Fruit fly (Drosophila melanogaster) whole organism, embryonic: ENCODE data around the gene CG12347.

ENCODE experiments used
- Atf-2 ChIP-seq: fragments of 200-800 bp; sonication (Bioruptor generic); optimal IDR thresholded peaks from 2 replicates; lab custom pipeline; 2016; ENCODE audit warnings: missing biosample characterization, missing genetic modification characterization
- BtbVII ChIP-seq: fragments of 200-800 bp; sonication (Bioruptor generic); optimal IDR thresholded peaks from 3 replicates; lab custom pipeline; 2017; ENCODE audit warnings: missing biosample characterization, mild to moderate bottlenecking, missing genetic modification characterization
- CG10147 ChIP-seq: fragments of 200-800 bp; sonication (Bioruptor generic); optimal IDR thresholded peaks from 2 replicates; lab custom pipeline; 2019; ENCODE audit warnings: missing biosample characterization, mild to moderate bottlenecking, missing genetic modification characterization, moderate library complexity
- CG10267 ChIP-seq: fragments of 200-800 bp; sonication (Bioruptor generic); optimal IDR thresholded peaks from 2 replicates; lab custom pipeline; 2018; ENCODE audit warnings: missing biosample characterization, mild to moderate bottlenecking, missing genetic modification characterization, moderate library complexity
- CG10431 ChIP-seq: fragments of 200-800 bp; sonication (Bioruptor generic); optimal IDR thresholded peaks from 3 replicates; lab custom pipeline; 2018; ENCODE audit warnings: missing biosample characterization, mild to moderate bottlenecking, missing genetic modification characterization
- CG10462 ChIP-seq: fragments of 200-800 bp; sonication (Bioruptor generic); optimal IDR thresholded peaks from 2 replicates; lab custom pipeline; 2016; ENCODE audit warnings: missing biosample characterization, missing genetic modification characterization
- CG10979 ChIP-seq: fragments of 200-800 bp; sonication (Bioruptor generic); optimal IDR thresholded peaks from 2 replicates; lab custom pipeline; 2018; ENCODE audit warnings: missing biosample characterization, mild to moderate bottlenecking, missing genetic modification characterization, moderate library complexity
- CG11398 ChIP-seq: fragments of 200-800 bp; sonication (Bioruptor generic); optimal IDR thresholded peaks from 2 replicates; lab custom pipeline; 2016; ENCODE audit warnings: missing biosample characterization, missing genetic modification characterization
- CG11696 ChIP-seq: fragments of 200-800 bp; sonication (Bioruptor generic); IDR thresholded peaks from 2 replicates; pipeline ENCODE4 v1.3.6; 2022; ENCODE audit warnings: missing biosample characterization, missing genetic modification characterization
- CG15696 ChIP-seq: fragments of 200-800 bp; sonication (Bioruptor generic); optimal IDR thresholded peaks from 2 replicates; lab custom pipeline; 2019; ENCODE audit warnings: missing biosample characterization, mild to moderate bottlenecking, missing genetic modification characterization, moderate library complexity
- CG16863 ChIP-seq: fragments of 200-800 bp; sonication (Bioruptor generic); optimal IDR thresholded peaks from 3 replicates; lab custom pipeline; 2016; ENCODE audit warnings: missing biosample characterization, missing genetic modification characterization
- CG17186 ChIP-seq: fragments of 200-800 bp; sonication (Bioruptor generic); optimal IDR thresholded peaks from 3 replicates; lab custom pipeline; 2017; ENCODE audit warnings: missing biosample characterization, missing genetic modification reagents, missing genetic modification characterization
- CG17912 ChIP-seq: fragments of 200-800 bp; sonication (Bioruptor generic); optimal IDR thresholded peaks from 2 replicates; lab custom pipeline; 2018; ENCODE audit warnings: missing biosample characterization, mild to moderate bottlenecking, missing genetic modification characterization
- CG30431 ChIP-seq: fragments of 200-800 bp; sonication (Bioruptor generic); optimal IDR thresholded peaks from 2 replicates; lab custom pipeline; 2017; ENCODE audit warnings: missing biosample characterization, missing genetic modification characterization
- CG31365 ChIP-seq: fragments of 200-800 bp; sonication (Bioruptor generic); optimal IDR thresholded peaks from 2 replicates; lab custom pipeline; 2018; ENCODE audit warnings: missing biosample characterization, mild to moderate bottlenecking, missing genetic modification characterization
- CG33557 ChIP-seq: fragments of 200-800 bp; sonication (Bioruptor generic); optimal IDR thresholded peaks from 2 replicates; lab custom pipeline; 2019; ENCODE audit warnings: missing biosample characterization, mild to moderate bottlenecking, missing genetic modification characterization, moderate library complexity
- CG4707 ChIP-seq: fragments of 200-800 bp; sonication (Bioruptor generic); optimal IDR thresholded peaks from 2 replicates; lab custom pipeline; 2018; ENCODE audit warnings: missing biosample characterization, mild to moderate bottlenecking, missing genetic modification characterization, moderate library complexity
- CG6813 ChIP-seq: fragments of 200-800 bp; sonication (Bioruptor generic); optimal IDR thresholded peaks from 2 replicates; lab custom pipeline; 2017; ENCODE audit warnings: missing biosample characterization, missing genetic modification characterization, mild to moderate bottlenecking, moderate library complexity, missing genetic modification reagents
- CG7271 ChIP-seq: fragments of 200-800 bp; sonication (Bioruptor generic); optimal IDR thresholded peaks from 2 replicates; lab custom pipeline; 2018; ENCODE audit warnings: missing biosample characterization, mild to moderate bottlenecking, missing genetic modification characterization, moderate library complexity
- CG9817 ChIP-seq: fragments of 200-800 bp; sonication (Bioruptor generic); optimal IDR thresholded peaks from 2 replicates; lab custom pipeline; 2018; ENCODE audit warnings: missing biosample characterization, mild to moderate bottlenecking, missing genetic modification characterization, moderate library complexity
- CoRest ChIP-seq: fragments of 200-800 bp; sonication (Bioruptor generic); optimal IDR thresholded peaks from 3 replicates; lab custom pipeline; 2018; ENCODE audit warnings: missing biosample characterization, mild to moderate bottlenecking, missing genetic modification characterization, moderate library complexity
- D19A ChIP-seq: fragments of 200-800 bp; optimal IDR thresholded peaks from 3 replicates; lab custom pipeline; 2019; ENCODE audit warnings: missing biosample characterization, mild to moderate bottlenecking, missing genetic modification characterization, moderate library complexity
- Doc3 ChIP-seq: fragments of 200-800 bp; sonication (Bioruptor generic); IDR thresholded peaks from 3 replicates; pipeline ENCODE4 v1.3.6; 2022; ENCODE audit warnings: missing biosample characterization, missing genetic modification characterization; ENCODE audit not compliant: partially characterized antibody
- Eip74EF ChIP-seq, 2 experiments: fragments of 200-800 bp in 1 of 2; fragments of >200 bp in 1 of 2; sonication (Bioruptor generic) in 1 of 2; optimal IDR thresholded peaks; 2 replicates each; lab custom pipeline; 2017 to 2019; ENCODE audit warnings: missing biosample characterization in 2 of 2, missing genetic modification characterization in 2 of 2, mild to moderate bottlenecking in 1 of 2, moderate library complexity in 1 of 2
- Fer3 ChIP-seq: fragments of 200-800 bp; sonication (Bioruptor generic); optimal IDR thresholded peaks from 2 replicates; lab custom pipeline; 2018; ENCODE audit warnings: missing biosample characterization, mild to moderate bottlenecking, missing genetic modification characterization, moderate library complexity
- Hr78 ChIP-seq, 2 experiments: fragments of 200-800 bp in 1 of 2; fragments of >200 bp in 1 of 2; sonication (Bioruptor generic) in 1 of 2; optimal IDR thresholded peaks; 2 replicates each; lab custom pipeline; 2017 to 2019; ENCODE audit warnings: missing biosample characterization in 2 of 2, missing genetic modification characterization in 2 of 2, mild to moderate bottlenecking in 1 of 2, moderate library complexity in 1 of 2
- Med ChIP-seq: fragments of 200-800 bp; sonication (Bioruptor generic); peaks from one replicate; lab custom pipeline; 2016; ENCODE audit warnings: missing biosample characterization, missing genetic modification characterization, mild to moderate bottlenecking, inconsistent platforms, moderate library complexity
- Nf-YA ChIP-seq: fragments of 200-800 bp; sonication (Bioruptor generic); IDR thresholded peaks from 2 replicates; pipeline ENCODE4 v1.3.6; 2022; ENCODE audit warnings: missing biosample characterization, missing genetic modification characterization
- PHDP ChIP-seq: fragments of 200-800 bp; sonication (Bioruptor generic); optimal IDR thresholded peaks from 3 replicates; lab custom pipeline; 2018; ENCODE audit warnings: missing biosample characterization, mild to moderate bottlenecking, missing genetic modification characterization, moderate library complexity
- Spps ChIP-seq: fragments of 200-800 bp; sonication (Bioruptor generic); optimal IDR thresholded peaks from 2 replicates; lab custom pipeline; 2018; ENCODE audit warnings: missing biosample characterization, mild to moderate bottlenecking, missing genetic modification characterization
- cad ChIP-seq: fragments of >200 bp; optimal IDR thresholded peaks from 2 replicates; lab custom pipeline; 2017; ENCODE audit warnings: missing biosample characterization, missing genetic modification characterization
- crol ChIP-seq: fragments of 200-800 bp; sonication (Bioruptor generic); IDR thresholded peaks from 2 replicates; pipeline ENCODE4 v1.3.6; 2022; ENCODE audit warnings: missing biosample characterization, missing genetic modification characterization
- dysf ChIP-seq: fragments of 200-800 bp; sonication (Bioruptor generic); IDR thresholded peaks from 3 replicates; pipeline ENCODE4 v1.3.6; 2022; ENCODE audit warnings: missing biosample characterization, missing genetic modification characterization
- eve ChIP-seq, 2 experiments: fragments of >200 bp; optimal IDR thresholded peaks; 2 replicates each; lab custom pipeline; 2017; ENCODE audit warnings: missing biosample characterization in 2 of 2, missing genetic modification characterization in 2 of 2
- gce ChIP-seq: fragments of 200-800 bp; sonication (Bioruptor generic); IDR thresholded peaks from 3 replicates; pipeline ENCODE4 v1.3.6; 2022; ENCODE audit warnings: missing biosample characterization, missing genetic modification characterization
- kay ChIP-seq: fragments of 200-800 bp; sonication (Bioruptor generic); optimal IDR thresholded peaks from 2 replicates; lab custom pipeline; 2016; ENCODE audit warnings: missing biosample characterization, missing genetic modification characterization
- knrl ChIP-seq: fragments of 200-800 bp; sonication (Bioruptor generic); IDR thresholded peaks from 3 replicates; pipeline ENCODE4 v1.3.6; 2022; ENCODE audit warnings: missing biosample characterization, missing genetic modification characterization; ENCODE audit not compliant: partially characterized antibody
- nau ChIP-seq: fragments of 200-800 bp; sonication (Bioruptor generic); optimal IDR thresholded peaks from 3 replicates; lab custom pipeline; 2017; ENCODE audit warnings: missing biosample characterization, mild to moderate bottlenecking, missing genetic modification characterization, missing genetic modification reagents
- nerfin-1 ChIP-seq: fragments of 200-800 bp; sonication (Bioruptor generic); optimal IDR thresholded peaks from 3 replicates; lab custom pipeline; 2019; ENCODE audit warnings: missing biosample characterization, mild to moderate bottlenecking, missing genetic modification characterization, moderate library complexity
- oc ChIP-seq: fragments of 200-800 bp; sonication (Bioruptor generic); optimal IDR thresholded peaks from 2 replicates; lab custom pipeline; 2018; ENCODE audit warnings: missing biosample characterization, mild to moderate bottlenecking, missing genetic modification characterization, moderate library complexity
- p53 ChIP-seq: fragments of 200-800 bp; sonication (Bioruptor generic); optimal IDR thresholded peaks from 2 replicates; lab custom pipeline; 2016; ENCODE audit warnings: missing biosample characterization, missing genetic modification characterization
- phol ChIP-seq: fragments of 200-800 bp; sonication (Bioruptor generic); optimal IDR thresholded peaks from 3 replicates; lab custom pipeline; 2018; ENCODE audit warnings: missing biosample characterization, mild to moderate bottlenecking, missing genetic modification characterization, moderate library complexity
- schlank ChIP-seq: fragments of 200-800 bp; sonication (Bioruptor generic); optimal IDR thresholded peaks from 2 replicates; lab custom pipeline; 2018; ENCODE audit warnings: missing biosample characterization, mild to moderate bottlenecking, missing genetic modification characterization
- scrt ChIP-seq: fragments of 200-800 bp; sonication (Bioruptor generic); optimal IDR thresholded peaks from 2 replicates; lab custom pipeline; 2018; ENCODE audit warnings: missing biosample characterization, mild to moderate bottlenecking, missing genetic modification characterization, moderate library complexity
- sens ChIP-seq: fragments of 200-800 bp; sonication (Bioruptor generic); peaks from one replicate; lab custom pipeline; 2016; ENCODE audit warnings: missing biosample characterization, missing genetic modification characterization
- seq ChIP-seq: fragments of 200-800 bp; sonication (Bioruptor generic); IDR thresholded peaks from 2 replicates; pipeline ENCODE4 v1.3.6; 2022; ENCODE audit warnings: missing biosample characterization, missing genetic modification characterization
- sob ChIP-seq: fragments of 200-800 bp; sonication (Bioruptor generic); IDR thresholded peaks from 2 replicates; pipeline ENCODE4 v1.3.6; 2022; ENCODE audit warnings: missing biosample characterization, missing genetic modification characterization
- sqz ChIP-seq: fragments of 200-800 bp; sonication (Bioruptor generic); optimal IDR thresholded peaks from 3 replicates; lab custom pipeline; 2018; ENCODE audit warnings: missing biosample characterization, mild to moderate bottlenecking, missing genetic modification characterization
- wor ChIP-seq: fragments of 200-800 bp; sonication (Bioruptor generic); IDR thresholded peaks from 2 replicates; pipeline ENCODE4 v1.3.6; 2022; ENCODE audit warnings: missing biosample characterization, missing genetic modification characterization
- zen ChIP-seq: fragments of 200-800 bp; sonication (Bioruptor generic); optimal IDR thresholded peaks from 3 replicates; lab custom pipeline; 2018; ENCODE audit warnings: missing biosample characterization, mild to moderate bottlenecking, missing genetic modification characterization, moderate library complexity

CG12347 gene

dm6 chr3R:17955737-17956136 is 49.5 kb downstream of the CG12347 start (continued):
- TF ChIP-seq zen (tag; lab: Kevin White, UChicago) (no peak), CG11398 (GFP tag; lab: Kevin White, UChicago) (no peak), sens (peak; percentile 80), knrl (no peak), eve (GFP tag; optimal IDR thresholded peaks at IDR 0.05; lab: Kevin White, UChicago) (no peak), D19A (tag; lab: Kevin White, UChicago) (peak; percentile 42), schlank (tag; lab: Kevin White, UChicago) (no peak), CG4707 (GFP tag; lab: Kevin White, UChicago) (no peak), Spps (tag; lab: Kevin White, UChicago) (peak; percentile 19), CG10431 (no peak), seq (peak; percentile 50; the same call in 1 of the 2 replicates), cad (GFP tag; lab: Kevin White, UChicago) (no peak), CG33557 (GFP tag; lab: Kevin White, UChicago) (no peak), PHDP (tag; lab: Kevin White, UChicago) (peak; percentile 65), Eip74EF (GFP tag; optimal IDR thresholded peaks at IDR 0.05; lab: Kevin White, UChicago) (no peak), CG17912 (GFP tag; lab: Kevin White, UChicago) (no peak), dysf (GFP tag; lab: Robert Waterston, UW) (peak; percentile 55), oc (tag; lab: Kevin White, UChicago) (peak; percentile 14), Nf-YA (GFP tag; lab: Robert Waterston, UW) (no peak), sqz (GFP tag; lab: Kevin White, UChicago) (no peak), CG9817 (no peak), sob (GFP tag; lab: Robert Waterston, UW) (0 out of 2 replicates have a peak, but pooled peaks have one; percentile 41), CG7271 (tag; lab: Kevin White, UChicago) (no peak), CG30431 (GFP tag; lab: Kevin White, UChicago) (no peak), CG10979 (tag; lab: Kevin White, UChicago) (peak; percentile 56), CG16863 (GFP tag; lab: Kevin White, UChicago) (no peak), CG31365 (no peak), Med (GFP tag; lab: Kevin White, UChicago) (peak; percentile 30), Atf-2 (GFP tag; lab: Kevin White, UChicago) (no peak), Doc3 (GFP tag; lab: Robert Waterston, UW) (no peak), nerfin-1 (no peak), CG10147 (GFP tag; lab: Kevin White, UChicago) (no peak), kay (GFP tag; lab: Kevin White, UChicago) (no peak), CG15696 (tag; lab: Kevin White, UChicago) (no peak), CG10267 (peak; percentile 16), crol (GFP tag; lab: Robert Waterston, UW) (no peak), Hr78 (GFP tag; optimal IDR thresholded peaks at IDR 0.05; lab: Kevin White, UChicago) (no peak), phol (tag; lab: Kevin White, UChicago) (peak; percentile 55), p53 (no peak), CG17186 (GFP tag; lab: Kevin White, UChicago) (no peak), Fer3 (tag; lab: Kevin White, UChicago) (peak; percentile 9), CG10462 (GFP tag; lab: Kevin White, UChicago) (no peak), gce (no peak), BtbVII (GFP tag; lab: Kevin White, UChicago) (no peak), CoRest (tag; lab: Kevin White, UChicago) (peak; percentile 56), wor (peak; percentile 40; the same call in 1 of the 2 replicates), CG6813 (GFP tag; lab: Kevin White, UChicago) (peak; percentile 35), scrt (peak; percentile 45), CG11696 (GFP tag; lab: Robert Waterston, UW) (no peak), nau (no peak)
